Fruit fly (Drosophila melanogaster): ENCODE results near the gene SMC5.

- TF ChIP-seq CG8478 (optimal IDR thresholded peaks at IDR 0.05) (no peak), CTCF (optimal IDR thresholded peaks at IDR 0.05) (no peak)
Observed at dm6 chr3L:21610535-21610934, 41.6 kb downstream of the SMC5 start.
